Worm (Caenorhabditis elegans) whole organism, L3 larva: Measurements from ENCODE around the gene smex-1.

Source experiments
- R02D3.7 ChIP-seq: fragments of 150-350 bp; optimal IDR thresholded peaks from 2 replicates; lab custom pipeline; 2014; ENCODE audit warnings: missing biosample characterization, missing genetic modification characterization
- aly-2 ChIP-seq: fragments of 150-350 bp; optimal IDR thresholded peaks from 2 replicates; lab custom pipeline; 2014; ENCODE audit warnings: missing biosample characterization, missing genetic modification characterization
- ama-1 ChIP-seq: fragments of 150-350 bp; optimal IDR thresholded peaks from 2 replicates; lab custom pipeline; 2018
- egl-27 ChIP-seq: sonication (generic microtip); optimal IDR thresholded peaks from 4 replicates; lab custom pipeline; 2017; ENCODE audit warnings: missing biosample characterization, missing genetic modification reagents, missing genetic modification characterization
- elt-3 ChIP-seq, 3 experiments: fragments of 150-350 bp in 1 of 3; sonication (generic microtip) in 2 of 3; optimal IDR thresholded peaks; 2 replicates in 2 of 3; 4 replicates in 1 of 3; lab custom pipeline; 2014 to 2017; ENCODE audit warnings: missing biosample characterization in 3 of 3, missing genetic modification characterization in 3 of 3
- jun-1 ChIP-seq: fragments of 150-350 bp; optimal IDR thresholded peaks from 2 replicates; lab custom pipeline; 2014; ENCODE audit warnings: missing biosample characterization, missing genetic modification reagents, missing genetic modification characterization
- lin-39 ChIP-seq: fragments of 150-350 bp; optimal IDR thresholded peaks from 2 replicates; lab custom pipeline; 2018; ENCODE audit warnings: missing biosample characterization, missing genetic modification reagents, missing genetic modification characterization
- nhr-11 ChIP-seq: fragments of 150-350 bp; optimal IDR thresholded peaks from 2 replicates; lab custom pipeline; 2014; ENCODE audit warnings: missing biosample characterization, missing genetic modification characterization
- pha-4 ChIP-seq: fragments of 150-350 bp; optimal IDR thresholded peaks from 2 replicates; lab custom pipeline; 2014; ENCODE audit warnings: missing biosample characterization, missing genetic modification reagents, missing genetic modification characterization
- pqm-1 ChIP-seq: fragments of 150-350 bp; optimal IDR thresholded peaks from 2 replicates; lab custom pipeline; 2017; ENCODE audit warnings: missing biosample characterization, missing genetic modification characterization, inconsistent platforms
- sea-2 ChIP-seq: fragments of 150-350 bp; sonication (generic microtip); optimal IDR thresholded peaks from 4 replicates; lab custom pipeline; 2014; ENCODE audit warnings: missing biosample characterization, missing genetic modification reagents, missing genetic modification characterization
- snpc-4 ChIP-seq: fragments of 150-350 bp; optimal IDR thresholded peaks from 2 replicates; lab custom pipeline; 2014; ENCODE audit warnings: missing biosample characterization, missing genetic modification characterization

- TF ChIP-seq aly-2 (tag; lab: Kevin White, UChicago) (no peak), elt-3 (tag; optimal IDR thresholded peaks at IDR 0.05; lab: Kevin White, UChicago) (no peak), sea-2 (GFP tag; lab: Kevin White, UChicago) (no peak), egl-27 (no peak), ama-1 (lab: Kevin White, UChicago) (no peak), pha-4 (peak; percentile 38), pqm-1 (tag; lab: Kevin White, UChicago) (peak; percentile 80), R02D3.7 (tag; lab: Kevin White, UChicago) (no peak), lin-39 (tag; lab: Kevin White, UChicago) (no peak), snpc-4 (tag; lab: Kevin White, UChicago) (no peak), nhr-11 (no peak), jun-1 (tag; lab: Kevin White, UChicago) (peak; percentile 26)
These were observed 26.9 kb downstream of the smex-1 start, which contains the start of the genes asp-6 and asp-12 for ce11 chrV:8268902-8269301.
